Fruit fly (Drosophila melanogaster): ENCODE data around the gene CkIIalpha-i3.

CkIIalpha-i3 gene

DNA sequence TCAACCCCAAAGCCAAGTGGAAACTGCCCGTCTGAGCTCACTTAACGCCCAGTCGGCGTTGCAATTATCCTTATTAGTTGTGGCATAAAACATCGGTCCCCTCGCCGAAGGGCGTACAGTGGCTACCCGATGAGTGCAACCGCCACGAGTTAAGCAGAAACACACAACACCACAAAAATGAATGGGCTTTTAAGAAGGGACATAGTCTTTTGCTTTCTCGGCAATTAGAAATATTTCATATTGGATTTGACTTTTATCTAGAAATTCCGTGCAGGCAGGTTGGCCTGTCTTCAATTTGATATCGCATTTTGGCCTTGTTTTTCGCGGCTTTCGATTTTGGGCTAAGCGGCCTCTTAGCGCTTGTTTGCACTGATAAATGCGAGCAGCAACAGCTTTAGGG, 46.5 kb downstream of the CkIIalpha-i3 start (continued):
- TF ChIP-seq CG34406 (GFP tag; optimal IDR thresholded peaks at IDR 0.05), result peak; percentile 47
- peak; percentile 84 for TF ChIP-seq Sox102F (GFP tag; optimal IDR thresholded peaks at IDR 0.05)
- TF ChIP-seq CG1621 (tag; optimal IDR thresholded peaks at IDR 0.05), result no peak
- no peak for TF ChIP-seq Hr38 (GFP tag; optimal IDR thresholded peaks at IDR 0.05)
- peak; percentile 80 for TF ChIP-seq vri (GFP tag; optimal IDR thresholded peaks at IDR 0.05)
- TF ChIP-seq CG11294 (GFP tag; IDR thresholded peaks at IDR 0.05), result no peak
- peak; percentile 63 for TF ChIP-seq Blimp-1 (GFP tag; optimal IDR thresholded peaks at IDR 0.05)
- TF ChIP-seq Eip93F (GFP tag; optimal IDR thresholded peaks at IDR 0.05), result peak; percentile 56
- peak; percentile 88 for TF ChIP-seq Hr39 (GFP tag; optimal IDR thresholded peaks at IDR 0.05)
- peak; percentile 70 for TF ChIP-seq acj6 (GFP tag; optimal IDR thresholded peaks at IDR 0.05)
- TF ChIP-seq salr (GFP tag; optimal IDR thresholded peaks at IDR 0.05), result peak in 1 of 2 experiments; percentile 31

DNA sequence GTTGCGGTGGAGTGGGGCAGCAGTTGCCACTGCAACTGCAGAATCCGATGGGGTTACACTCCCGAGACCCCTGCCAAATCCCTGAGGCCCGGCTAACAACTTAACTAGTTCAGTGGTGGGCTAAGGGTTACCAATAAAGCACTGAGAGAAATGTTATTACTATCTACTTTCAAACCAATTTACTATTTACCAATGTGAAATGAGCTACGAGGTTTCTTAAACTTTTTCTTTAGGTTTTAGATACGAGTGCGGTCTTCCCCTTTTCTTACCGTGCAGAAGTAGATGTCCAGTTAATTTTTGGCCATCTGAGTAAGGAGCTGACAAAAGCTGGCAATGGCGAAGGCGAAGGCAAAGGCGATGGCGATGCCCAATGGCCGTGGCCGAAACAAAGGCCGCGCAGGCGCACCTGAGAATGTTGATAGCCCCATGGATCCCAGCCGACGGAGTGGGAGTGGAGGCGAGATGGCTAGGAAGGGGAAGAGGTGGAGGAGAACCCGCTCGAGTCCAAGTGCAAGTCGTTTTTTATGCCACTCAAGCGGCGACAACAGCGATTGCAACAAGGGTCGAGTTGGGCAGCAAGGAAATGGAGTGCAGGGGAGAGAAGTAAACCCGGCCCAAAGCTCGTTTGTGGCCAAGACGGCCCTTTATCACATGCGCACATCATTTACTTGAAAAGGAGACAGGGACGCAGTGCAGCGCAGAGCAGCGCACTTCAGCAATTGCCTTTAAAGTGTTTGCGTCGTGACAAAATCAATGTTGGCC, 49.9 kb downstream of the CkIIalpha-i3 start:
- TF ChIP-seq CG6792 (GFP tag; optimal IDR thresholded peaks at IDR 0.05) (peak; percentile 52), Eip93F (GFP tag; optimal IDR thresholded peaks at IDR 0.05) (no peak), CG4318 (GFP tag; optimal IDR thresholded peaks at IDR 0.05) (no peak), CG32006 (GFP tag; optimal IDR thresholded peaks at IDR 0.05) (peak; percentile 21), CG6808 (GFP tag; optimal IDR thresholded peaks at IDR 0.05) (peak; percentile 61), fkh (GFP tag; optimal IDR thresholded peaks at IDR 0.05) (no peak), CG6854 (GFP tag; optimal IDR thresholded peaks at IDR 0.05) (peak; percentile 11), Sox15 (GFP tag; optimal IDR thresholded peaks at IDR 0.05) (no peak), net (GFP tag; optimal IDR thresholded peaks at IDR 0.05) (peak; percentile 27), CG3919 (GFP tag; optimal IDR thresholded peaks at IDR 0.05) (peak; percentile 68), Hr4 (GFP tag; optimal IDR thresholded peaks at IDR 0.05) (no peak), CG7368 (GFP tag; optimal IDR thresholded peaks at IDR 0.05) (peak; percentile 35), eg (GFP tag; IDR thresholded peaks at IDR 0.05) (peak; percentile 25; the same call in 1 of the 3 replicates), cyc (GFP tag; optimal IDR thresholded peaks at IDR 0.05) (peak; percentile 68), topi (GFP tag; optimal IDR thresholded peaks at IDR 0.05) (peak; percentile 68), Met (GFP tag; optimal IDR thresholded peaks at IDR 0.05) (peak; percentile 81), CG3032 (tag; optimal IDR thresholded peaks at IDR 0.05) (peak; percentile 72), CG16779 (tag; optimal IDR thresholded peaks at IDR 0.05) (peak; percentile 7), CG11762 (GFP tag; optimal IDR thresholded peaks at IDR 0.05; ENCODE audit: insufficient read depth) (peak; percentile 28), pdm3 (GFP tag; optimal IDR thresholded peaks at IDR 0.05) (peak; percentile 53), Lpt (GFP tag; optimal IDR thresholded peaks at IDR 0.05) (no peak), CG6276 (GFP tag; optimal IDR thresholded peaks at IDR 0.05) (no peak), Smox (GFP tag; optimal IDR thresholded peaks at IDR 0.05) (peak; percentile 65), Ets96B (tag; optimal IDR thresholded peaks at IDR 0.05) (peak; percentile 76), achi (GFP tag; optimal IDR thresholded peaks at IDR 0.05) (peak; percentile 62), CG9139 (GFP tag; optimal IDR thresholded peaks at IDR 0.05) (peak; percentile 5), CG11294 (GFP tag; IDR thresholded peaks at IDR 0.05) (no peak), Sox102F (GFP tag; optimal IDR thresholded peaks at IDR 0.05) (peak; percentile 55), OdsH (GFP tag; optimal IDR thresholded peaks at IDR 0.05) (peak; percentile 53), dsx (GFP tag; optimal IDR thresholded peaks at IDR 0.05; ENCODE audit: poor library complexity, severe bottlenecking) (peak; percentile 55), CG10669 (GFP tag; optimal IDR thresholded peaks at IDR 0.05) (peak; percentile 65), Eip75B (GFP tag; optimal IDR thresholded peaks at IDR 0.05) (peak; percentile 69), spab (GFP tag; optimal IDR thresholded peaks at IDR 0.05) (peak; percentile 64), dac (GFP tag; optimal IDR thresholded peaks at IDR 0.05) (no peak), Eip78C (GFP tag) (peak; percentile 89), lz (GFP tag; optimal IDR thresholded peaks at IDR 0.05) (peak; percentile 73), CG15336 (GFP tag; IDR thresholded peaks at IDR 0.05) (0 out of 2 replicates have a peak, but pooled peaks have one; percentile 26), CG8632 (GFP tag; optimal IDR thresholded peaks at IDR 0.05) (peak; percentile 43), fd59A (GFP tag; optimal IDR thresholded peaks at IDR 0.05) (peak; percentile 58), CG34406 (GFP tag; optimal IDR thresholded peaks at IDR 0.05) (peak; percentile 58), CG31627 (GFP tag; optimal IDR thresholded peaks at IDR 0.05) (peak; percentile 63), Blimp-1 (GFP tag; optimal IDR thresholded peaks at IDR 0.05) (peak; percentile 2)

Data from whole organism, prepupa.